Fruit fly (Drosophila melanogaster): Measurements from ENCODE around the gene Eip74EF.

- TF ChIP-seq gl (tag; optimal IDR thresholded peaks at IDR 0.05) (no peak), Pif1A (GFP tag; optimal IDR thresholded peaks at IDR 0.05) (no peak), CG15710 (tag; optimal IDR thresholded peaks at IDR 0.05) (no peak), Pif1B (GFP tag; optimal IDR thresholded peaks at IDR 0.05) (no peak), Ets98B (GFP tag; IDR thresholded peaks at IDR 0.05) (no peak), Snoo (tag; optimal IDR thresholded peaks at IDR 0.05) (no peak), CG8301 (tag; optimal IDR thresholded peaks at IDR 0.05) (no peak), D1 (tag; optimal IDR thresholded peaks at IDR 0.05) (no peak), CG13204 (GFP tag; optimal IDR thresholded peaks at IDR 0.05) (no peak), CG34367 (tag; optimal IDR thresholded peaks at IDR 0.05) (no peak)
Observed at dm6 chr3L:17638649-17639048, 19.5 kb upstream of the Eip74EF start.
